Worm (Caenorhabditis elegans): ENCODE results near the gene srv-8.

DNA sequence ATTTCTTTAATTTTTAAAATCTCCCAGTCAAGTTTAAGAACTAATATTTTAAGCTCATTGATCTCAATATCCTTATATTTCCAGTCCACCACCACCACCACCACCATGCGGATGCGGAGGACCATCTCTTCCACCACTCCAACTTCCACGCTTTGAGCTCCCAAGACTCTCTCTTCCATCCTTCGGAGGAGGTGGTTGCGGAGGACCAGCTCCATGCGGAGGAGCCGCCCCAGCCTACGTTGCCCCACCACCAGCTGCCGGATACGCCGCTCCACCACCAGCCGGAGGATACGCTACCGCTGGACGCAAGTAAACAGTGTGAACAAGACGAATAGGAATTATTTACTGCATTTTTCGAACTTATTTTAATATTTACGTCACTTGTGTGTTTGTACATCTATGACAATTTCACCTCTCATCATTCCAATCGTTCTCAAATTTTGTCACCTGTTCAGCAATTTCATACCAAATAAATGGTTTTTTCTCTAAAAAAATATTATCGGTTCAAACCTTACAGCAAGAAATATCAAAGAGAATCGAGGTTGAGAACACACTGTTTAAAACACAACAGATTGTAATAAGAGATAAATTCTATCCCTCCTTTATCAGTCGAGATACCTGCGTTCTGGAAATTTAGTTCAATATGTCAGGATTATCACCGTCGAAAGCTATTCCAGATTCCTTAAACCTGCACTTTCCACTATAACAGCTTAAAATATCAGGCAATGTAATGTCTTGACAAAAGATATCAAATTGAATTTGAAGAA lies 9.1 kb downstream of the srv-8 start:
- TF ChIP-seq lin-13 (GFP tag; optimal IDR thresholded peaks at IDR 0.05) (no peak), ztf-11 (tag; optimal IDR thresholded peaks at IDR 0.05) (no peak), elt-3 (tag; optimal IDR thresholded peaks at IDR 0.05) (peak; percentile 68), ama-1 (optimal IDR thresholded peaks at IDR 0.05) (peak; percentile 67), fos-1 (tag; optimal IDR thresholded peaks at IDR 0.05) (no peak), lsy-2 (tag; optimal IDR thresholded peaks at IDR 0.05) (no peak), zag-1 (tag; optimal IDR thresholded peaks at IDR 0.05) (no peak), unc-39 (tag; optimal IDR thresholded peaks at IDR 0.05) (no peak), aly-2 (tag; optimal IDR thresholded peaks at IDR 0.05) (no peak), mdl-1 (tag; optimal IDR thresholded peaks at IDR 0.05) (no peak)
